Fruit fly (Drosophila melanogaster): Measurements from ENCODE around the gene rux.

The rux gene

DNA sequence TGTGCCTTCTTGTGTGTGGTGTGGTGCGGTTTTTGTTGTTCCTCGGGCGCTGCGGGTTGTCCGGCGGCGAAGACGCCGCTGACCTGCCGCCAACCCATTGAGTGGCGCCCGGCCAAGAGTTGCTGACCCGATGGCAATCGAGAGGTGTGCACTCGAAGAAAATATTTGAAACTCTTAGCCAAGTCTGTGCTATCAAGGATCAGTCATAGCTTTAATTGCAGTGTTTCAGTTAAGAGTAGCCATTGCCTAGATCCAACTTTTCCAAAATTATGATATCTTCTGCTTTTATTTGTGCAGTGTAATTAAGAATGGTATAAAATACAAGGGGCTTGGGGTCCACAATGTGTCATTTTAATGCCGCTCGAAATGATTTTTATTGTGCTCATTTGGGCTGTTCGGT is 13.0 kb downstream of the rux start (continued):
- TF ChIP-seq hkb (optimal IDR thresholded peaks at IDR 0.05) (no peak), hkb (GFP tag; IDR thresholded peaks at IDR 0.05) (no peak), shn (GFP tag; optimal IDR thresholded peaks at IDR 0.05) (peak; percentile 22), Optix (GFP tag; IDR thresholded peaks at IDR 0.05) (peak; percentile 65), lola (GFP tag; optimal IDR thresholded peaks at IDR 0.05) (peak in 1 of 3 experiments; percentile 79), CG13424 (tag; optimal IDR thresholded peaks at IDR 0.05) (peak; percentile 43), Ets65A (GFP tag) (peak; percentile 96), ken (GFP tag; IDR thresholded peaks at IDR 0.05) (0 out of 3 replicates have a peak, but pooled peaks have one; percentile 17), CG8089 (GFP tag; optimal IDR thresholded peaks at IDR 0.05) (peak; percentile 52), Hmx (GFP tag; optimal IDR thresholded peaks at IDR 0.05) (no peak), Oaz (GFP tag; IDR thresholded peaks at IDR 0.05) (no peak), fru (optimal IDR thresholded peaks at IDR 0.05) (no peak), sisA (GFP tag; IDR thresholded peaks at IDR 0.05) (peak; percentile 57), Rx (GFP tag; IDR thresholded peaks at IDR 0.05) (peak; percentile 40), ewg (GFP tag; optimal IDR thresholded peaks at IDR 0.05) (peak; percentile 36), nom (GFP tag; optimal IDR thresholded peaks at IDR 0.05) (no peak), prd (optimal IDR thresholded peaks at IDR 0.05) (no peak), prd (GFP tag; IDR thresholded peaks at IDR 0.05) (peak; percentile 56; the same call in 2 of the 3 replicates), CG7839 (tag; optimal IDR thresholded peaks at IDR 0.05) (peak; percentile 62), Rfx (GFP tag; IDR thresholded peaks at IDR 0.05) (no peak), CG6654 (GFP tag; optimal IDR thresholded peaks at IDR 0.05) (peak; percentile 31), Myb (GFP tag; optimal IDR thresholded peaks at IDR 0.05) (peak; percentile 3), ATbp (GFP tag; optimal IDR thresholded peaks at IDR 0.05) (peak; percentile 33), CG10267 (tag; optimal IDR thresholded peaks at IDR 0.05) (peak; percentile 48), nau (GFP tag; optimal IDR thresholded peaks at IDR 0.05) (no peak), Ets97D (GFP tag; optimal IDR thresholded peaks at IDR 0.05) (no peak), CG6765 (GFP tag; optimal IDR thresholded peaks at IDR 0.05) (no peak), Gsc (GFP tag; IDR thresholded peaks at IDR 0.05) (no peak), bigmax (GFP tag; optimal IDR thresholded peaks at IDR 0.05) (no peak), CG33557 (GFP tag; optimal IDR thresholded peaks at IDR 0.05) (no peak), tll (GFP tag; optimal IDR thresholded peaks at IDR 0.05) (no peak), chinmo (GFP tag; IDR thresholded peaks at IDR 0.05; ENCODE audit: partially characterized antibody) (no peak), ERR (GFP tag; optimal IDR thresholded peaks at IDR 0.05) (no peak), br (optimal IDR thresholded peaks at IDR 0.05) (no peak), Awh (GFP tag; IDR thresholded peaks at IDR 0.05) (peak; percentile 21; the same call in 1 of the 2 replicates), CG2116 (GFP tag; optimal IDR thresholded peaks at IDR 0.05) (no peak), CG11695 (GFP tag; IDR thresholded peaks at IDR 0.05) (no peak), bsh (GFP tag; optimal IDR thresholded peaks at IDR 0.05) (peak in 1 of 2 experiments; percentile 77), CG14860 (GFP tag; IDR thresholded peaks at IDR 0.05; ENCODE audit: partially characterized antibody) (no peak), seq (GFP tag; IDR thresholded peaks at IDR 0.05) (0 out of 2 replicates have a peak, but pooled peaks have one; percentile 21), CG2129 (GFP tag; IDR thresholded peaks at IDR 0.05; ENCODE audit: partially characterized antibody) (no peak), Ssrp (tag; optimal IDR thresholded peaks at IDR 0.05) (peak; percentile 34), ro (GFP tag; IDR thresholded peaks at IDR 0.05) (no peak), chn (GFP tag; optimal IDR thresholded peaks at IDR 0.05) (peak; percentile 68), CG1603 (tag; optimal IDR thresholded peaks at IDR 0.05) (peak; percentile 83), CG7745 (tag; optimal IDR thresholded peaks at IDR 0.05) (peak; percentile 0), CG17328 (GFP tag; IDR thresholded peaks at IDR 0.05) (peak; percentile 67), Hr3 (GFP tag; optimal IDR thresholded peaks at IDR 0.05) (peak; percentile 39), inv (GFP tag; IDR thresholded peaks at IDR 0.05; ENCODE audit: partially characterized antibody) (no peak), CG9215 (GFP tag; IDR thresholded peaks at IDR 0.05) (no peak), Lhr (GFP tag; optimal IDR thresholded peaks at IDR 0.05) (peak; percentile 3), Hsf (GFP tag; optimal IDR thresholded peaks at IDR 0.05) (peak; percentile 47)

All from whole organism, embryonic.